Fruit fly (Drosophila melanogaster) whole organism, pupa: ENCODE measurements around the gene Pomp.

ENCODE experiments used
- CG13204 ChIP-seq: fragments of 200-800 bp; sonication (Bioruptor generic); optimal IDR thresholded peaks from 2 replicates; lab custom pipeline; 2018; ENCODE audit warnings: missing biosample characterization, mild to moderate bottlenecking, missing genetic modification characterization, moderate library complexity
- CG14655 ChIP-seq: fragments of 200-800 bp; sonication (Bioruptor generic); optimal IDR thresholded peaks from 3 replicates; lab custom pipeline; 2017; ENCODE audit warnings: mild to moderate bottlenecking, missing biosample characterization, missing genetic modification reagents, missing genetic modification characterization
- CG4496 ChIP-seq: fragments of 200-800 bp; sonication (Bioruptor generic); IDR thresholded peaks from 3 replicates; pipeline ENCODE4 v1.3.6; 2022; ENCODE audit warnings: missing biosample characterization, missing genetic modification characterization
- Pif1B ChIP-seq: fragments of 200-800 bp; sonication (Bioruptor generic); optimal IDR thresholded peaks from 3 replicates; lab custom pipeline; 2016; ENCODE audit warnings: missing biosample characterization, missing genetic modification characterization
- gl ChIP-seq: fragments of 200-800 bp; sonication (Bioruptor generic); optimal IDR thresholded peaks from 2 replicates; lab custom pipeline; 2018; ENCODE audit warnings: missing biosample characterization, mild to moderate bottlenecking, missing genetic modification characterization
- rn ChIP-seq: fragments of 200-800 bp; sonication (Bioruptor generic); IDR thresholded peaks from 2 replicates; pipeline ENCODE4 v1.3.6; 2022; ENCODE audit warnings: missing biosample characterization, missing genetic modification characterization

dm6 chr2L:20805624-20806339, 18.3 kb downstream of the Pomp start:
- TF ChIP-seq gl (tag; lab: Kevin White, UChicago) (no peak), Pif1B (peak; percentile 72), CG13204 (GFP tag; lab: Kevin White, UChicago) (no peak), CG14655 (peak; percentile 61), CG4496 (GFP tag; lab: Robert Waterston, UW) (peak; percentile 77), rn (GFP tag; lab: Robert Waterston, UW) (no peak)
